Fruit fly (Drosophila melanogaster) Kc167 (cell line): ENCODE measurements around the gene CG32147.

Experiments used
- Myc ChIP-seq: fragments of >200 bp; optimal IDR thresholded peaks from 2 replicates; lab custom pipeline; 2017; ENCODE audit warnings: missing external identifiers
- Sin3A ChIP-seq: fragments of >200 bp; optimal IDR thresholded peaks from 2 replicates; lab custom pipeline; 2018; ENCODE audit warnings: missing external identifiers
- psq ChIP-seq: fragments of >200 bp; optimal IDR thresholded peaks from 2 replicates; lab custom pipeline; 2017; ENCODE audit warnings: missing external identifiers
- ttk ChIP-seq: sonication (Bioruptor generic); optimal IDR thresholded peaks from 2 replicates; lab custom pipeline; 2017; ENCODE audit warnings: missing external identifiers

dm6 chr3L:15105566-15106207 lies 38.2 kb downstream of the CG32147 start, which contains the start of gene CG45071:
- no peak for TF ChIP-seq psq
- TF ChIP-seq Myc (lab: Kevin White, UChicago), result no peak
- no peak for TF ChIP-seq ttk (lab: Kevin White, UChicago)
- no peak for TF ChIP-seq Sin3A (lab: Kevin White, UChicago)
